Worm (Caenorhabditis elegans): ENCODE data around the gene srg-26.

DNA sequence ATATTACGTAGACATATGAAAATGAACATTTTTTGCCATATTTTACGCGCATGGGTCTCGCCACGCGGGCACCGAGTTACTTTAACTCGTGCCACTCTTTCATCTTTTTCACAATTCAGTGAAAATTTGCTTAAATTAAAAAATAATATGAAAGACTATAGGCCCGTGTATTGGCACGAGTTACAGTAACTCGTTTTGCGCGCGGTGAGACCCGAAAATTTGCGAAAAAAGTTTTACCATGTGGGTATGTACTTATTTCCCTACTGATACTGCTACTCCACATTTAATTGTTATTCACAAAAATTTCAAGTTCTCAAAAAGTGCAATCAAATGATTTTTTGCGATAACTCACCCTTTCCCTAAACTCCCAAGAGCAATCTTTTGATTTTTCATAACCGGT is 33.3 kb upstream of the srg-26 start:
- TF ChIP-seq unc-55 (GFP tag; optimal IDR thresholded peaks at IDR 0.05) (no peak), npax-4 (tag; optimal IDR thresholded peaks at IDR 0.05) (no peak), pros-1 (tag; optimal IDR thresholded peaks at IDR 0.05) (no peak), ceh-31 (tag; optimal IDR thresholded peaks at IDR 0.05) (no peak), ama-1 (optimal IDR thresholded peaks at IDR 0.05) (no peak), C38D4.7 (GFP tag; optimal IDR thresholded peaks at IDR 0.05) (no peak)
